Worm (Caenorhabditis elegans) whole organism, L2 larva: ENCODE data around the gene idpb-2.
A peak's percentile ranks its signal among the peaks of the same experiment; 100 is the strongest.

Experiments
- F13H6.1 ChIP-seq: sonication (generic microtip); optimal IDR thresholded peaks from 2 replicates; lab custom pipeline; 2016; ENCODE audit warnings: missing genetic modification characterization, missing compliant biosample characterization
- R02D3.7 ChIP-seq: fragments of 150-350 bp; optimal IDR thresholded peaks from 2 replicates; lab custom pipeline; 2014; ENCODE audit warnings: missing biosample characterization, missing genetic modification characterization
- alr-1 ChIP-seq: fragments of 150-350 bp; optimal IDR thresholded peaks from 2 replicates; lab custom pipeline; 2014; ENCODE audit warnings: missing biosample characterization, missing genetic modification characterization
- ama-1 ChIP-seq: fragments of 150-350 bp; optimal IDR thresholded peaks from 2 replicates; lab custom pipeline; 2018; ENCODE audit warnings: inconsistent platforms
- blmp-1 ChIP-seq: sonication (generic microtip); optimal IDR thresholded peaks from 2 replicates; lab custom pipeline; 2017; ENCODE audit warnings: missing genetic modification characterization, mild to moderate bottlenecking, missing compliant biosample characterization, antibody characterized with exemption, moderate library complexity; ENCODE audit not compliant: insufficient read depth
- ceh-82 ChIP-seq: fragments of 150-350 bp; optimal IDR thresholded peaks from 2 replicates; lab custom pipeline; 2014; ENCODE audit warnings: missing biosample characterization, missing genetic modification characterization
- crh-2 ChIP-seq: sonication (generic microtip); optimal IDR thresholded peaks from 2 replicates; lab custom pipeline; 2017; ENCODE audit warnings: missing biosample characterization, missing genetic modification characterization
- dmd-4 ChIP-seq: sonication (generic microtip); optimal IDR thresholded peaks from 2 replicates; lab custom pipeline; 2017; ENCODE audit warnings: missing biosample characterization, missing genetic modification characterization
- egl-27 ChIP-seq: sonication (generic microtip); optimal IDR thresholded peaks from 3 replicates; lab custom pipeline; 2017; ENCODE audit warnings: missing biosample characterization, missing genetic modification reagents, missing genetic modification characterization
- elt-1 ChIP-seq: fragments of 150-350 bp; optimal IDR thresholded peaks from 2 replicates; lab custom pipeline; 2014; ENCODE audit warnings: missing biosample characterization, missing genetic modification characterization
- elt-3 ChIP-seq: sonication (generic microtip); optimal IDR thresholded peaks from 2 replicates; lab custom pipeline; 2017; ENCODE audit warnings: missing biosample characterization, missing genetic modification characterization
- fos-1 ChIP-seq: fragments of 150-350 bp; optimal IDR thresholded peaks from 2 replicates; lab custom pipeline; 2014; ENCODE audit warnings: missing biosample characterization, missing genetic modification characterization
- gmeb-1 ChIP-seq: fragments of 150-350 bp; optimal IDR thresholded peaks from 2 replicates; lab custom pipeline; 2014; ENCODE audit warnings: missing biosample characterization, missing genetic modification characterization
- lin-39 ChIP-seq: fragments of 150-350 bp; optimal IDR thresholded peaks from 2 replicates; lab custom pipeline; 2014; ENCODE audit warnings: missing biosample characterization, missing genetic modification reagents, missing genetic modification characterization
- lsy-2 ChIP-seq, 2 experiments: fragments of 150-350 bp in 1 of 2; sonication (generic microtip) in 1 of 2; optimal IDR thresholded peaks; 2 replicates each; lab custom pipeline; 2014 to 2017; ENCODE audit warnings: missing biosample characterization in 2 of 2, missing genetic modification characterization in 2 of 2
- mab-5 ChIP-seq: fragments of 150-350 bp; optimal IDR thresholded peaks from 2 replicates; lab custom pipeline; 2014; ENCODE audit warnings: missing biosample characterization, missing genetic modification characterization
- mdl-1 ChIP-seq, 2 experiments: fragments of 150-350 bp in 1 of 2; sonication (generic microtip) in 1 of 2; optimal IDR thresholded peaks; 2 replicates each; lab custom pipeline; 2017; ENCODE audit warnings: missing biosample characterization in 2 of 2, missing genetic modification characterization in 2 of 2
- nhr-11 ChIP-seq: fragments of 150-350 bp; optimal IDR thresholded peaks from 2 replicates; lab custom pipeline; 2014; ENCODE audit warnings: missing biosample characterization, missing genetic modification characterization
- nhr-12 ChIP-seq: fragments of 150-350 bp; optimal IDR thresholded peaks from 2 replicates; lab custom pipeline; 2014; ENCODE audit warnings: missing biosample characterization, missing genetic modification characterization
- nhr-21 ChIP-seq: fragments of 150-350 bp; optimal IDR thresholded peaks from 2 replicates; lab custom pipeline; 2014; ENCODE audit warnings: missing biosample characterization, missing genetic modification characterization
- nhr-23 ChIP-seq: fragments of 150-350 bp; optimal IDR thresholded peaks from 2 replicates; lab custom pipeline; 2014; ENCODE audit warnings: missing biosample characterization, missing genetic modification reagents, missing genetic modification characterization
- nhr-237 ChIP-seq: fragments of 150-350 bp; optimal IDR thresholded peaks from 2 replicates; lab custom pipeline; 2014; ENCODE audit warnings: missing biosample characterization, missing genetic modification characterization
- nhr-25 ChIP-seq: fragments of 150-350 bp; sonication (generic microtip); optimal IDR thresholded peaks from 3 replicates; lab custom pipeline; 2014; ENCODE audit warnings: missing biosample characterization, missing genetic modification characterization
- nhr-77 ChIP-seq: fragments of 150-350 bp; optimal IDR thresholded peaks from 2 replicates; lab custom pipeline; 2014; ENCODE audit warnings: missing biosample characterization, missing genetic modification characterization
- peb-1 ChIP-seq: fragments of 150-350 bp; optimal IDR thresholded peaks from 2 replicates; lab custom pipeline; 2014; ENCODE audit warnings: missing biosample characterization, missing genetic modification characterization
- sem-4 ChIP-seq: fragments of 150-350 bp; optimal IDR thresholded peaks from 2 replicates; lab custom pipeline; 2014; ENCODE audit warnings: missing biosample characterization, missing genetic modification reagents, missing genetic modification characterization
- skn-1 ChIP-seq: sonication (generic microtip); optimal IDR thresholded peaks from 2 replicates; lab custom pipeline; 2017; ENCODE audit warnings: missing biosample characterization, missing genetic modification characterization
- sma-9 ChIP-seq, 2 experiments: fragments of 150-350 bp in 1 of 2; sonication (generic microtip) in 1 of 2; optimal IDR thresholded peaks; 2 replicates each; lab custom pipeline; 2014 to 2016; ENCODE audit warnings: missing genetic modification characterization in 2 of 2, mild to moderate bottlenecking in 1 of 2, missing biosample characterization in 1 of 2, missing compliant biosample characterization in 1 of 2, missing genetic modification reagents in 1 of 2, moderate library complexity in 1 of 2
- snpc-4 ChIP-seq: fragments of 150-350 bp; optimal IDR thresholded peaks from 2 replicates; lab custom pipeline; 2014; ENCODE audit warnings: missing biosample characterization, missing genetic modification characterization
- unc-39 ChIP-seq: fragments of 150-350 bp; optimal IDR thresholded peaks from 2 replicates; lab custom pipeline; 2014; ENCODE audit warnings: missing biosample characterization, missing genetic modification characterization
- unc-55 ChIP-seq: fragments of 150-350 bp; sonication (generic microtip); optimal IDR thresholded peaks from 3 replicates; lab custom pipeline; 2014; ENCODE audit warnings: missing biosample characterization, missing genetic modification reagents, missing genetic modification characterization
- zag-1 ChIP-seq: fragments of 150-350 bp; optimal IDR thresholded peaks from 2 replicates; lab custom pipeline; 2014; ENCODE audit warnings: missing biosample characterization, missing genetic modification characterization
- ztf-1 ChIP-seq: fragments of 200-800 bp; sonication (Bioruptor generic); conservative IDR thresholded peaks from 2 replicates; pipeline ENCODE4 v1.3.6; 2022; ENCODE audit warnings: missing genetic modification characterization, missing compliant biosample characterization
- ztf-11 ChIP-seq: sonication (generic microtip); optimal IDR thresholded peaks from 2 replicates; lab custom pipeline; 2017; ENCODE audit warnings: missing biosample characterization, missing genetic modification characterization
- ztf-4 ChIP-seq: fragments of 150-350 bp; optimal IDR thresholded peaks from 2 replicates; lab custom pipeline; 2014; ENCODE audit warnings: missing biosample characterization, missing genetic modification characterization

Gene idpb-2

ce11 chrII:5032669-5033068 lies 36.8 kb downstream of the idpb-2 start (continued):
- no peak for TF ChIP-seq nhr-23 (tag; lab: Kevin White, UChicago)
- no peak for TF ChIP-seq elt-1
- TF ChIP-seq dmd-4 (tag; lab: Kevin White, UChicago): no peak
- peak; percentile 36 for TF ChIP-seq nhr-21
- TF ChIP-seq ztf-1: no peak
- TF ChIP-seq nhr-77: no peak
- no peak for TF ChIP-seq peb-1 (tag; lab: Kevin White, UChicago)
- TF ChIP-seq elt-3 (tag; lab: Kevin White, UChicago): no peak
- TF ChIP-seq lin-39: no peak
- TF ChIP-seq nhr-12: no peak
- peak in 1 of 2 experiments; percentile 10 for TF ChIP-seq mdl-1 (tag; optimal IDR thresholded peaks at IDR 0.05; lab: Kevin White, UChicago)
- no peak for TF ChIP-seq nhr-11 (tag; lab: Kevin White, UChicago)
- no peak for TF ChIP-seq crh-2 (tag; lab: Kevin White, UChicago)
- peak; percentile 55 for TF ChIP-seq unc-55 (GFP tag; lab: Kevin White, UChicago)
- TF ChIP-seq blmp-1 (tag; lab: Kevin White, UChicago): no peak
- no peak for TF ChIP-seq mab-5 (tag; lab: Kevin White, UChicago)
- TF ChIP-seq nhr-25 (tag; lab: Kevin White, UChicago): peak; percentile 1
- TF ChIP-seq ama-1 (lab: Kevin White, UChicago): no peak
- TF ChIP-seq nhr-237 (tag; lab: Kevin White, UChicago): no peak
- TF ChIP-seq unc-39: no peak
- no peak for TF ChIP-seq R02D3.7 (tag; lab: Kevin White, UChicago)
- no peak for TF ChIP-seq sem-4 (tag; lab: Kevin White, UChicago)

ce11 chrII:5031612-5032011 lies 37.8 kb downstream of the idpb-2 start, which contains the start of gene wdr-83:
Gene wdr-83 (minus strand): TSS chrII:5031712.
- TF ChIP-seq ztf-1 (no peak), elt-1 (no peak), zag-1 (tag; lab: Kevin White, UChicago) (no peak), ceh-82 (tag; lab: Kevin White, UChicago) (no peak), skn-1 (tag; lab: Kevin White, UChicago) (no peak), unc-55 (GFP tag; lab: Kevin White, UChicago) (no peak), mab-5 (tag; lab: Kevin White, UChicago) (no peak), egl-27 (no peak), gmeb-1 (no peak), nhr-237 (tag; lab: Kevin White, UChicago) (no peak), lsy-2 (tag; optimal IDR thresholded peaks at IDR 0.05; lab: Kevin White, UChicago) (no peak), ztf-4 (tag; lab: Kevin White, UChicago) (no peak), nhr-23 (tag; lab: Kevin White, UChicago) (no peak)

- no peak for TF ChIP-seq lsy-2 (tag; optimal IDR thresholded peaks at IDR 0.05; lab: Kevin White, UChicago)
- no peak for TF ChIP-seq snpc-4
- no peak for TF ChIP-seq peb-1 (tag; lab: Kevin White, UChicago)
- no peak for TF ChIP-seq crh-2 (tag; lab: Kevin White, UChicago)
- no peak for TF ChIP-seq alr-1 (tag; lab: Kevin White, UChicago)
- TF ChIP-seq elt-1: no peak
- TF ChIP-seq skn-1 (tag; lab: Kevin White, UChicago): no peak
- TF ChIP-seq mdl-1 (tag; optimal IDR thresholded peaks at IDR 0.05; lab: Kevin White, UChicago): no peak
- TF ChIP-seq, all 48 proteins: peak for 0
Measured at ce11 chrII:5027952-5028351, 41.5 kb downstream of the idpb-2 start.

ce11 chrII:5022381-5022855 lies 47.0 kb downstream of the idpb-2 start, which contains the start of the genes nsy-1 and F59A6.13:
Gene nsy-1 (plus strand): TSS chrII:5022757.
Gene F59A6.13 (plus strand): TSS chrII:5022805.
- TF ChIP-seq ztf-11 (tag; lab: Kevin White, UChicago): no peak
- no peak for TF ChIP-seq F13H6.1 (tag; lab: Kevin White, UChicago)
- TF ChIP-seq fos-1: peak; percentile 61
- TF ChIP-seq mdl-1 (tag; optimal IDR thresholded peaks at IDR 0.05; lab: Kevin White, UChicago): no peak
- TF ChIP-seq sma-9 (GFP tag; optimal IDR thresholded peaks at IDR 0.05; lab: Kevin White, UChicago): peak; percentile 35
- TF ChIP-seq sma-9 (tag; optimal IDR thresholded peaks at IDR 0.05; lab: Kevin White, UChicago): no peak

- TF ChIP-seq F13H6.1 (tag; lab: Kevin White, UChicago) (no peak), nhr-25 (tag; lab: Kevin White, UChicago) (peak; percentile 60), blmp-1 (tag; lab: Kevin White, UChicago) (peak; percentile 39), alr-1 (tag; lab: Kevin White, UChicago) (no peak), nhr-11 (tag; lab: Kevin White, UChicago) (no peak)
Measured at ce11 chrII:5021518-5021917, 47.9 kb downstream of the idpb-2 start.
